Worm (Caenorhabditis elegans): ENCODE data around the gene srw-130.
"Not testable (repeated sequence)": the region's sequence is repeated elsewhere in the genome, so short reads cannot be mapped to it uniquely, and the experiment has no call there.

ce11 chrV:3558744-3559143 is 10.0 kb upstream of the srw-130 start, which contains the start of gene T24A6.1:
- not testable (repeated sequence) for TF ChIP-seq sdc-2 (tag; optimal IDR thresholded peaks at IDR 0.05); pag-3 (tag; optimal IDR thresholded peaks at IDR 0.05; ENCODE audit: borderline replicate concordance); hlh-6 (tag; optimal IDR thresholded peaks at IDR 0.05); ets-4 (tag; optimal IDR thresholded peaks at IDR 0.05); lin-11 (tag; optimal IDR thresholded peaks at IDR 0.05)
